Worm (Caenorhabditis elegans) whole organism, L1 larva: Measurements from ENCODE around the gene nspb-11.

Experiments
- C34B4.2 ChIP-seq: sonication (generic microtip); optimal IDR thresholded peaks from 2 replicates; lab custom pipeline; 2017; ENCODE audit warnings: mild to moderate bottlenecking, missing genetic modification characterization, missing compliant biosample characterization
- F16B12.6 ChIP-seq: fragments of 150-350 bp; optimal IDR thresholded peaks from 2 replicates; lab custom pipeline; 2014; ENCODE audit warnings: missing biosample characterization, missing genetic modification characterization
- Y116A8C.19 ChIP-seq: sonication (generic microtip); optimal IDR thresholded peaks from 2 replicates; lab custom pipeline; 2016; ENCODE audit warnings: missing compliant biosample characterization, missing genetic modification characterization, borderline replicate concordance
- aha-1 ChIP-seq: fragments of 150-350 bp; optimal IDR thresholded peaks from 2 replicates; lab custom pipeline; 2014; ENCODE audit warnings: missing biosample characterization, missing genetic modification characterization
- alr-1 ChIP-seq: fragments of 200-800 bp; sonication (Bioruptor generic); optimal IDR thresholded peaks from 2 replicates; lab custom pipeline; 2018; ENCODE audit warnings: borderline replicate concordance, mild to moderate bottlenecking, missing genetic modification characterization, missing compliant biosample characterization
- ama-1 ChIP-seq: fragments of 150-350 bp; optimal IDR thresholded peaks from 2 replicates; lab custom pipeline; 2014
- ceh-63 ChIP-seq: fragments of 200-800 bp; sonication (Bioruptor generic); optimal IDR thresholded peaks from 2 replicates; lab custom pipeline; 2018; ENCODE audit warnings: mild to moderate bottlenecking, missing genetic modification characterization, missing compliant biosample characterization
- ceh-8 ChIP-seq: fragments of 200-800 bp; sonication (Bioruptor generic); optimal IDR thresholded peaks from 2 replicates; lab custom pipeline; 2018; ENCODE audit warnings: mild to moderate bottlenecking, missing genetic modification characterization, moderate library complexity, missing compliant biosample characterization
- ceh-82 ChIP-seq, 3 experiments: fragments of 150-350 bp in 1 of 3; sonication (generic microtip) in 2 of 3; optimal IDR thresholded peaks; 2 replicates each; lab custom pipeline; 2014 to 2017; ENCODE audit warnings: missing biosample characterization in 3 of 3, missing genetic modification characterization in 3 of 3
- ces-1 ChIP-seq: fragments of 150-350 bp; optimal IDR thresholded peaks from 2 replicates; lab custom pipeline; 2014; ENCODE audit warnings: missing biosample characterization, missing genetic modification reagents, missing genetic modification characterization
- dpl-1 ChIP-seq, 3 experiments: fragments of 150-350 bp in 2 of 3; sonication (generic microtip) in 1 of 3; optimal IDR thresholded peaks; 2 replicates each; lab custom pipeline; 2014 to 2017; ENCODE audit warnings: missing biosample characterization in 3 of 3, missing genetic modification characterization in 3 of 3, missing genetic modification reagents in 3 of 3
- efl-1 ChIP-seq, 4 experiments: fragments of 150-350 bp; optimal IDR thresholded peaks in 3 of 4; peaks in 1 of 4; 1 replicate in 1 of 4; 2 replicates in 3 of 4; lab custom pipeline; 2014; ENCODE audit warnings: missing biosample characterization in 2 of 4, missing genetic modification characterization in 2 of 4, missing genetic modification reagents in 2 of 4
- egl-27 ChIP-seq, 2 experiments: fragments of 150-350 bp in 1 of 2; sonication (generic microtip); optimal IDR thresholded peaks; 3 replicates each; lab custom pipeline; 2017 to 2018; ENCODE audit warnings: missing biosample characterization in 2 of 2, missing genetic modification characterization in 2 of 2, missing genetic modification reagents in 2 of 2
- fkh-8 ChIP-seq: sonication (generic microtip); optimal IDR thresholded peaks from 2 replicates; lab custom pipeline; 2016; ENCODE audit warnings: mild to moderate bottlenecking, missing genetic modification characterization, missing compliant biosample characterization
- hlh-4 ChIP-seq: sonication (generic microtip); optimal IDR thresholded peaks from 2 replicates; lab custom pipeline; 2016; ENCODE audit warnings: mild to moderate bottlenecking, missing genetic modification characterization, missing compliant biosample characterization
- hpl-2 ChIP-seq: fragments of 150-350 bp; optimal IDR thresholded peaks from 2 replicates; lab custom pipeline; 2014; ENCODE audit warnings: missing biosample characterization, missing genetic modification reagents, missing genetic modification characterization
- irx-1 ChIP-seq: sonication (generic microtip); optimal IDR thresholded peaks from 2 replicates; lab custom pipeline; 2016; ENCODE audit warnings: missing genetic modification characterization, missing compliant biosample characterization
- isw-1 ChIP-seq: fragments of 200-800 bp; sonication (Bioruptor generic); IDR thresholded peaks from 2 replicates; pipeline ENCODE4 v1.3.6; 2022; ENCODE audit warnings: missing genetic modification characterization, missing compliant biosample characterization
- lin-13 ChIP-seq: fragments of 150-350 bp; optimal IDR thresholded peaks from 2 replicates; lab custom pipeline; 2014; ENCODE audit warnings: missing biosample characterization, missing genetic modification reagents, missing genetic modification characterization
- lin-14 ChIP-seq: fragments of 200-800 bp; sonication (Bioruptor generic); optimal IDR thresholded peaks from 2 replicates; lab custom pipeline; 2018; ENCODE audit warnings: mild to moderate bottlenecking, missing genetic modification characterization, moderate library complexity, missing compliant biosample characterization
- lin-35 ChIP-seq, 2 experiments: fragments of 150-350 bp; optimal IDR thresholded peaks; 2 replicates each; lab custom pipeline; 2014; ENCODE audit warnings: missing biosample characterization in 2 of 2, missing genetic modification characterization in 2 of 2, missing genetic modification reagents in 2 of 2
- lsy-2 ChIP-seq, 2 experiments: fragments of 150-350 bp; optimal IDR thresholded peaks; 2 replicates each; lab custom pipeline; 2014; ENCODE audit warnings: missing biosample characterization in 2 of 2, missing genetic modification characterization in 2 of 2
- mab-9 ChIP-seq: fragments of 200-800 bp; sonication (Bioruptor generic); IDR thresholded peaks from 2 replicates; pipeline ENCODE4 v1.3.6; 2022; ENCODE audit warnings: missing genetic modification reagents, missing genetic modification characterization, missing compliant biosample characterization
- mep-1 ChIP-seq: fragments of 150-350 bp; optimal IDR thresholded peaks from 2 replicates; lab custom pipeline; 2014; ENCODE audit warnings: missing biosample characterization, missing genetic modification characterization
- nhr-47 ChIP-seq: sonication (generic microtip); optimal IDR thresholded peaks from 2 replicates; lab custom pipeline; 2016; ENCODE audit warnings: mild to moderate bottlenecking, missing genetic modification characterization, moderate library complexity, missing compliant biosample characterization
- nhr-76 ChIP-seq: sonication (generic microtip); optimal IDR thresholded peaks from 2 replicates; lab custom pipeline; 2017; ENCODE audit warnings: missing biosample characterization, missing genetic modification characterization
- nhr-77 ChIP-seq: fragments of 150-350 bp; optimal IDR thresholded peaks from 2 replicates; lab custom pipeline; 2014; ENCODE audit warnings: missing biosample characterization, missing genetic modification characterization
- nhr-84 ChIP-seq: sonication (generic microtip); optimal IDR thresholded peaks from 2 replicates; lab custom pipeline; 2017; ENCODE audit warnings: missing biosample characterization, missing genetic modification characterization
- nhr-85 ChIP-seq: sonication (generic microtip); peaks from one replicate; lab custom pipeline; 2016; ENCODE audit warnings: missing genetic modification characterization, inconsistent platforms, missing compliant biosample characterization
- pax-3 ChIP-seq: fragments of 200-800 bp; sonication (Bioruptor generic); optimal IDR thresholded peaks from 2 replicates; lab custom pipeline; 2018; ENCODE audit warnings: mild to moderate bottlenecking, missing genetic modification characterization, moderate library complexity, missing compliant biosample characterization
- rnt-1 ChIP-seq: sonication (generic microtip); optimal IDR thresholded peaks from 2 replicates; lab custom pipeline; 2016; ENCODE audit warnings: mild to moderate bottlenecking, missing genetic modification characterization, moderate library complexity, missing compliant biosample characterization
- skn-1 ChIP-seq: fragments of 150-350 bp; optimal IDR thresholded peaks from 2 replicates; lab custom pipeline; 2014; ENCODE audit warnings: missing biosample characterization, missing genetic modification characterization
- snpc-4 ChIP-seq: fragments of 150-350 bp; optimal IDR thresholded peaks from 2 replicates; lab custom pipeline; 2014; ENCODE audit warnings: missing biosample characterization, missing genetic modification characterization
- sox-4 ChIP-seq: sonication (generic microtip); optimal IDR thresholded peaks from 2 replicates; lab custom pipeline; 2016; ENCODE audit warnings: missing genetic modification characterization, missing compliant biosample characterization
- sup-37 ChIP-seq: fragments of 200-800 bp; sonication (Bioruptor generic); optimal IDR thresholded peaks from 2 replicates; lab custom pipeline; 2018; ENCODE audit warnings: mild to moderate bottlenecking, missing genetic modification characterization, missing compliant biosample characterization
- swsn-7 ChIP-seq: sonication (generic microtip); optimal IDR thresholded peaks from 2 replicates; lab custom pipeline; 2016; ENCODE audit warnings: missing genetic modification characterization, missing compliant biosample characterization
- tlp-1 ChIP-seq: fragments of 150-350 bp; optimal IDR thresholded peaks from 2 replicates; lab custom pipeline; 2014; ENCODE audit warnings: missing biosample characterization, missing genetic modification characterization
- unc-62 ChIP-seq: fragments of 150-350 bp; optimal IDR thresholded peaks from 2 replicates; lab custom pipeline; 2014; ENCODE audit warnings: missing biosample characterization, missing genetic modification reagents, missing genetic modification characterization
- unc-86 ChIP-seq: sonication (generic microtip); optimal IDR thresholded peaks from 2 replicates; lab custom pipeline; 2016; ENCODE audit warnings: missing genetic modification characterization, missing compliant biosample characterization
- unc-98 ChIP-seq: fragments of 200-800 bp; sonication (Bioruptor generic); IDR thresholded peaks from 2 replicates; pipeline ENCODE4 v1.3.6; 2022; ENCODE audit warnings: missing genetic modification characterization, missing compliant biosample characterization
- vab-15 ChIP-seq: sonication (generic microtip); optimal IDR thresholded peaks from 2 replicates; lab custom pipeline; 2017; ENCODE audit warnings: missing genotype, mild to moderate bottlenecking, missing genetic modification characterization, missing compliant biosample characterization
- xbp-1 ChIP-seq: sonication (generic microtip); optimal IDR thresholded peaks from 2 replicates; lab custom pipeline; 2016; ENCODE audit warnings: missing genetic modification characterization, missing compliant biosample characterization
- zip-4 ChIP-seq: fragments of 200-800 bp; sonication (Bioruptor generic); optimal IDR thresholded peaks from 2 replicates; lab custom pipeline; 2018; ENCODE audit warnings: mild to moderate bottlenecking, missing genetic modification characterization, moderate library complexity, missing compliant biosample characterization
- ztf-4 ChIP-seq: fragments of 150-350 bp; optimal IDR thresholded peaks from 2 replicates; lab custom pipeline; 2014; ENCODE audit warnings: missing biosample characterization, missing genetic modification characterization

Gene nspb-11

ce11 chrII:12914514-12915075, 7.4 kb downstream of the nspb-11 start, which contains the start of gene F35C5.12 (continued):
- TF ChIP-seq unc-62 (GFP tag; lab: Kevin White, UChicago) (no peak), vab-15 (tag; lab: Kevin White, UChicago) (no peak), unc-98 (GFP tag; lab: Robert Waterston, UW) (peak; percentile 23; the same call in 1 of the 2 replicates), efl-1 (optimal IDR thresholded peaks at IDR 0.05; lab: Kevin White, UChicago) (peak; percentile 94 to 95), efl-1 (GFP tag; optimal IDR thresholded peaks at IDR 0.05 in 1 of 2; lab: Kevin White, UChicago) (peak; percentile 89 to 99), isw-1 (GFP tag; lab: Robert Waterston, UW) (no peak), lin-13 (peak; percentile 8), ceh-82 (tag; optimal IDR thresholded peaks at IDR 0.05; lab: Kevin White, UChicago) (peak in 1 of 3 experiments; percentile 29), lsy-2 (tag; optimal IDR thresholded peaks at IDR 0.05; lab: Kevin White, UChicago) (peak; percentile 67 to 68), nhr-85 (tag; lab: Kevin White, UChicago) (peak; percentile 85), xbp-1 (tag; lab: Kevin White, UChicago) (peak; percentile 59), unc-86 (tag; lab: Kevin White, UChicago) (no peak), tlp-1 (tag; lab: Kevin White, UChicago) (no peak), lin-14 (no peak), nhr-76 (tag; lab: Kevin White, UChicago) (no peak), swsn-7 (peak; percentile 59), Y116A8C.19 (tag; lab: Kevin White, UChicago) (no peak), lin-35 (GFP tag; optimal IDR thresholded peaks at IDR 0.05; lab: Kevin White, UChicago) (peak; percentile 88 to 94), dpl-1 (GFP tag; optimal IDR thresholded peaks at IDR 0.05; lab: Kevin White, UChicago) (peak; percentile 87 to 92 (median 90)), mab-9 (0 out of 2 replicates have a peak, but pooled peaks have one; percentile 18), snpc-4 (tag; lab: Kevin White, UChicago) (peak; percentile 17), sox-4 (tag; lab: Kevin White, UChicago) (peak; percentile 42), F16B12.6 (tag; lab: Kevin White, UChicago) (no peak), pax-3 (tag; lab: Kevin White, UChicago) (peak; percentile 52), nhr-84 (tag; lab: Kevin White, UChicago) (no peak), ama-1 (no peak), ceh-8 (GFP tag; lab: Kevin White, UChicago) (peak; percentile 33), nhr-47 (tag; lab: Kevin White, UChicago) (peak; percentile 65), alr-1 (no peak), hpl-2 (no peak), zip-4 (no peak), egl-27 (tag; optimal IDR thresholded peaks at IDR 0.05; lab: Kevin White, UChicago) (no peak), nhr-77 (tag; lab: Kevin White, UChicago) (no peak), fkh-8 (tag; lab: Kevin White, UChicago) (no peak), sup-37 (GFP tag; lab: Kevin White, UChicago) (no peak), ztf-4 (tag; lab: Kevin White, UChicago) (no peak), aha-1 (no peak)
- TF ChIP-seq, all 84 proteins: peak for 38

ce11 chrII:12918960-12919553, 11.9 kb downstream of the nspb-11 start, which contains the start of the genes F58G1.2 and wago-4:
TSS of gene F58G1.2 (minus strand) at chrII:12919010.
TSS of gene wago-4 (plus strand) at chrII:12919551.
- TF ChIP-seq ceh-63 (GFP tag; lab: Kevin White, UChicago) (no peak), rnt-1 (tag; lab: Kevin White, UChicago) (peak; percentile 10), lsy-2 (tag; optimal IDR thresholded peaks at IDR 0.05; lab: Kevin White, UChicago) (peak in 1 of 2 experiments; percentile 94), mep-1 (tag; lab: Kevin White, UChicago) (peak; percentile 8), lin-13 (peak; percentile 14), lin-35 (GFP tag; optimal IDR thresholded peaks at IDR 0.05; lab: Kevin White, UChicago) (peak; percentile 26 to 54), isw-1 (GFP tag; lab: Robert Waterston, UW) (0 out of 2 replicates have a peak, but pooled peaks have one; percentile 3), dpl-1 (GFP tag; optimal IDR thresholded peaks at IDR 0.05; lab: Kevin White, UChicago) (peak; percentile 23 to 70 (median 41)), nhr-84 (tag; lab: Kevin White, UChicago) (no peak), nhr-76 (tag; lab: Kevin White, UChicago) (no peak), hlh-4 (tag; lab: Kevin White, UChicago) (no peak), efl-1 (optimal IDR thresholded peaks at IDR 0.05; lab: Kevin White, UChicago) (peak; percentile 56 to 58), efl-1 (GFP tag; optimal IDR thresholded peaks at IDR 0.05 in 1 of 2; lab: Kevin White, UChicago) (peak; percentile 71 to 91), nhr-85 (tag; lab: Kevin White, UChicago) (peak; percentile 68), skn-1 (tag; lab: Kevin White, UChicago) (peak; percentile 35), xbp-1 (tag; lab: Kevin White, UChicago) (no peak), irx-1 (tag; lab: Kevin White, UChicago) (no peak), ces-1 (GFP tag; lab: Kevin White, UChicago) (no peak), C34B4.2 (tag; lab: Kevin White, UChicago) (no peak)
